Worm (Caenorhabditis elegans) whole organism, L1 larva: ENCODE data around the gene rpt-3.

ENCODE experiments used
- C04F5.9 ChIP-seq: sonication (generic microtip); optimal IDR thresholded peaks from 2 replicates; lab custom pipeline; 2016; ENCODE audit warnings: missing genetic modification characterization, missing compliant biosample characterization
- F16B12.6 ChIP-seq: fragments of 150-350 bp; optimal IDR thresholded peaks from 2 replicates; lab custom pipeline; 2014; ENCODE audit warnings: missing biosample characterization, missing genetic modification characterization
- Y116A8C.19 ChIP-seq: sonication (generic microtip); optimal IDR thresholded peaks from 2 replicates; lab custom pipeline; 2016; ENCODE audit warnings: missing compliant biosample characterization, missing genetic modification characterization, borderline replicate concordance
- ama-1 ChIP-seq: fragments of 150-350 bp; optimal IDR thresholded peaks from 2 replicates; lab custom pipeline; 2014
- blmp-1 ChIP-seq: fragments of 150-350 bp; optimal IDR thresholded peaks from 2 replicates; lab custom pipeline; 2014; ENCODE audit warnings: missing biosample characterization, missing genetic modification characterization
- ceh-82 ChIP-seq, 3 experiments: fragments of 150-350 bp in 1 of 3; sonication (generic microtip) in 2 of 3; optimal IDR thresholded peaks; 2 replicates each; lab custom pipeline; 2014 to 2017; ENCODE audit warnings: missing biosample characterization in 3 of 3, missing genetic modification characterization in 3 of 3
- dpl-1 ChIP-seq, 3 experiments: fragments of 150-350 bp in 2 of 3; sonication (generic microtip) in 1 of 3; optimal IDR thresholded peaks; 2 replicates each; lab custom pipeline; 2014 to 2017; ENCODE audit warnings: missing biosample characterization in 3 of 3, missing genetic modification characterization in 3 of 3, missing genetic modification reagents in 3 of 3
- efl-1 ChIP-seq, 4 experiments: fragments of 150-350 bp; optimal IDR thresholded peaks in 3 of 4; peaks in 1 of 4; 1 replicate in 1 of 4; 2 replicates in 3 of 4; lab custom pipeline; 2014; ENCODE audit warnings: missing biosample characterization in 2 of 4, missing genetic modification characterization in 2 of 4, missing genetic modification reagents in 2 of 4
- elt-2 ChIP-seq: sonication (generic microtip); optimal IDR thresholded peaks from 2 replicates; lab custom pipeline; 2016; ENCODE audit warnings: missing genetic modification characterization, mild to moderate bottlenecking, inconsistent platforms, missing compliant biosample characterization, missing genetic modification reagents
- ets-5 ChIP-seq: fragments of 200-800 bp; sonication (Bioruptor generic); IDR thresholded peaks from 2 replicates; pipeline ENCODE4 v1.3.6; 2022; ENCODE audit warnings: missing genetic modification characterization, missing compliant biosample characterization
- fkh-4 ChIP-seq: sonication (generic microtip); optimal IDR thresholded peaks from 2 replicates; lab custom pipeline; 2016; ENCODE audit warnings: missing compliant biosample characterization, missing genetic modification characterization, borderline replicate concordance
- fkh-8 ChIP-seq: sonication (generic microtip); optimal IDR thresholded peaks from 2 replicates; lab custom pipeline; 2016; ENCODE audit warnings: mild to moderate bottlenecking, missing genetic modification characterization, missing compliant biosample characterization
- fos-1 ChIP-seq: fragments of 150-350 bp; optimal IDR thresholded peaks from 2 replicates; lab custom pipeline; 2014; ENCODE audit warnings: missing biosample characterization, missing genetic modification characterization
- grh-1 ChIP-seq: fragments of 200-800 bp; sonication (Bioruptor generic); IDR thresholded peaks from 2 replicates; pipeline ENCODE4 v1.3.6; 2022; ENCODE audit warnings: missing genetic modification reagents, missing genetic modification characterization, missing compliant biosample characterization
- hlh-4 ChIP-seq: sonication (generic microtip); optimal IDR thresholded peaks from 2 replicates; lab custom pipeline; 2016; ENCODE audit warnings: mild to moderate bottlenecking, missing genetic modification characterization, missing compliant biosample characterization
- hpl-2 ChIP-seq: fragments of 150-350 bp; optimal IDR thresholded peaks from 2 replicates; lab custom pipeline; 2014; ENCODE audit warnings: missing biosample characterization, missing genetic modification reagents, missing genetic modification characterization
- lin-13 ChIP-seq: fragments of 150-350 bp; optimal IDR thresholded peaks from 2 replicates; lab custom pipeline; 2014; ENCODE audit warnings: missing biosample characterization, missing genetic modification reagents, missing genetic modification characterization
- lin-14 ChIP-seq: fragments of 200-800 bp; sonication (Bioruptor generic); optimal IDR thresholded peaks from 2 replicates; lab custom pipeline; 2018; ENCODE audit warnings: mild to moderate bottlenecking, missing genetic modification characterization, moderate library complexity, missing compliant biosample characterization
- lin-35 ChIP-seq, 2 experiments: fragments of 150-350 bp; optimal IDR thresholded peaks; 2 replicates each; lab custom pipeline; 2014; ENCODE audit warnings: missing biosample characterization in 2 of 2, missing genetic modification characterization in 2 of 2, missing genetic modification reagents in 2 of 2
- lin-39 ChIP-seq: fragments of 150-350 bp; optimal IDR thresholded peaks from 2 replicates; lab custom pipeline; 2014; ENCODE audit warnings: missing biosample characterization, missing genetic modification reagents, missing genetic modification characterization
- lsy-2 ChIP-seq, 2 experiments: fragments of 150-350 bp; optimal IDR thresholded peaks; 2 replicates each; lab custom pipeline; 2014; ENCODE audit warnings: missing biosample characterization in 2 of 2, missing genetic modification characterization in 2 of 2
- nhr-19 ChIP-seq: fragments of 200-800 bp; sonication (Bioruptor generic); conservative IDR thresholded peaks from 2 replicates; pipeline ENCODE4 v1.3.6; 2022; ENCODE audit warnings: missing genetic modification characterization, missing compliant biosample characterization
- nhr-47 ChIP-seq: sonication (generic microtip); optimal IDR thresholded peaks from 2 replicates; lab custom pipeline; 2016; ENCODE audit warnings: mild to moderate bottlenecking, missing genetic modification characterization, moderate library complexity, missing compliant biosample characterization
- nhr-71 ChIP-seq: sonication (generic microtip); optimal IDR thresholded peaks from 2 replicates; lab custom pipeline; 2016; ENCODE audit warnings: mild to moderate bottlenecking, missing genetic modification characterization, moderate library complexity, missing compliant biosample characterization
- nhr-76 ChIP-seq: sonication (generic microtip); optimal IDR thresholded peaks from 2 replicates; lab custom pipeline; 2017; ENCODE audit warnings: missing biosample characterization, missing genetic modification characterization
- nhr-77 ChIP-seq: fragments of 150-350 bp; optimal IDR thresholded peaks from 2 replicates; lab custom pipeline; 2014; ENCODE audit warnings: missing biosample characterization, missing genetic modification characterization
- nhr-84 ChIP-seq: sonication (generic microtip); optimal IDR thresholded peaks from 2 replicates; lab custom pipeline; 2017; ENCODE audit warnings: missing biosample characterization, missing genetic modification characterization
- nhr-90 ChIP-seq: sonication (generic microtip); optimal IDR thresholded peaks from 2 replicates; lab custom pipeline; 2016; ENCODE audit warnings: mild to moderate bottlenecking, missing genetic modification characterization, missing compliant biosample characterization; ENCODE audit not compliant: poor library complexity
- pag-3 ChIP-seq: sonication (generic microtip); optimal IDR thresholded peaks from 2 replicates; lab custom pipeline; 2017; ENCODE audit warnings: missing genetic modification characterization, mild to moderate bottlenecking, missing compliant biosample characterization, antibody characterized with exemption, borderline replicate concordance; ENCODE audit not compliant: insufficient read depth
- pqm-1 ChIP-seq: sonication (generic microtip); optimal IDR thresholded peaks from 3 replicates; lab custom pipeline; 2017; ENCODE audit warnings: missing biosample characterization, missing genetic modification characterization
- rnt-1 ChIP-seq: sonication (generic microtip); optimal IDR thresholded peaks from 2 replicates; lab custom pipeline; 2016; ENCODE audit warnings: mild to moderate bottlenecking, missing genetic modification characterization, moderate library complexity, missing compliant biosample characterization
- snpc-4 ChIP-seq: fragments of 150-350 bp; optimal IDR thresholded peaks from 2 replicates; lab custom pipeline; 2014; ENCODE audit warnings: missing biosample characterization, missing genetic modification characterization
- sox-4 ChIP-seq: sonication (generic microtip); optimal IDR thresholded peaks from 2 replicates; lab custom pipeline; 2016; ENCODE audit warnings: missing genetic modification characterization, missing compliant biosample characterization
- sptf-1 ChIP-seq: fragments of 150-350 bp; optimal IDR thresholded peaks from 2 replicates; lab custom pipeline; 2014; ENCODE audit warnings: missing biosample characterization, missing genetic modification characterization
- sup-37 ChIP-seq: fragments of 200-800 bp; sonication (Bioruptor generic); optimal IDR thresholded peaks from 2 replicates; lab custom pipeline; 2018; ENCODE audit warnings: mild to moderate bottlenecking, missing genetic modification characterization, missing compliant biosample characterization
- swsn-7 ChIP-seq: sonication (generic microtip); optimal IDR thresholded peaks from 2 replicates; lab custom pipeline; 2016; ENCODE audit warnings: missing genetic modification characterization, missing compliant biosample characterization
- tlp-1 ChIP-seq: fragments of 150-350 bp; optimal IDR thresholded peaks from 2 replicates; lab custom pipeline; 2014; ENCODE audit warnings: missing biosample characterization, missing genetic modification characterization
- unc-30 ChIP-seq: sonication (generic microtip); optimal IDR thresholded peaks from 2 replicates; lab custom pipeline; 2017; ENCODE audit warnings: missing biosample characterization, missing genetic modification characterization
- vab-15 ChIP-seq: sonication (generic microtip); optimal IDR thresholded peaks from 2 replicates; lab custom pipeline; 2017; ENCODE audit warnings: missing genotype, mild to moderate bottlenecking, missing genetic modification characterization, missing compliant biosample characterization
- zag-1 ChIP-seq: fragments of 150-350 bp; optimal IDR thresholded peaks from 2 replicates; lab custom pipeline; 2014; ENCODE audit warnings: missing biosample characterization, missing genetic modification characterization
- zip-4 ChIP-seq: fragments of 200-800 bp; sonication (Bioruptor generic); optimal IDR thresholded peaks from 2 replicates; lab custom pipeline; 2018; ENCODE audit warnings: mild to moderate bottlenecking, missing genetic modification characterization, moderate library complexity, missing compliant biosample characterization
- ztf-11 ChIP-seq, 2 experiments: sonication (generic microtip); optimal IDR thresholded peaks; 2 replicates each; lab custom pipeline; 2016 to 2017; ENCODE audit warnings: missing genetic modification characterization in 2 of 2, missing biosample characterization in 1 of 2, missing compliant biosample characterization in 1 of 2
- ztf-4 ChIP-seq: fragments of 150-350 bp; optimal IDR thresholded peaks from 2 replicates; lab custom pipeline; 2014; ENCODE audit warnings: missing biosample characterization, missing genetic modification characterization

rpt-3 gene

DNA sequence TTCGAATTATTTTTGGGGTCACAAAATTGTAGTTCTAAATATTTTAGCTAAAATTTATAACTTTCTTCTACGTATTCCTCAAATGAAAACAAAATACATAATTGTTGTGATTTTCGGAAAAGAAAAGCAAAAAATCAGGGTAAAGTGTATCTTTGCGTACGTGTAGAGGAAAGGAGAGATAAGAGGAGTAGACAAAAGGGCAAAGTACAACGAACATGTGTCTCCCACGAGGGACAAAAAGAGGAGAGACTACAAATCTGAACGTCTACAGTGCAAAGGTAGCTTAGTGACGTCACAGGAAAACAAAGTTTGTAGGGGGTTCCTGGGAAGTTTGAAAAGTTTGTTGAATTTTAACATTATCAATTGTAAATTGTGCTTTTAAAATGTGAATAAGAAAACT, 42.1 kb upstream of the rpt-3 start (continued):
- TF ChIP-seq elt-2 (tag; lab: Kevin White, UChicago) (peak; percentile 63), fkh-4 (tag; lab: Kevin White, UChicago) (no peak), fos-1 (tag; lab: Kevin White, UChicago) (no peak), zip-4 (GFP tag; lab: Kevin White, UChicago) (no peak), Y116A8C.19 (tag; lab: Kevin White, UChicago) (no peak), swsn-7 (tag; lab: Kevin White, UChicago) (no peak)

DNA sequence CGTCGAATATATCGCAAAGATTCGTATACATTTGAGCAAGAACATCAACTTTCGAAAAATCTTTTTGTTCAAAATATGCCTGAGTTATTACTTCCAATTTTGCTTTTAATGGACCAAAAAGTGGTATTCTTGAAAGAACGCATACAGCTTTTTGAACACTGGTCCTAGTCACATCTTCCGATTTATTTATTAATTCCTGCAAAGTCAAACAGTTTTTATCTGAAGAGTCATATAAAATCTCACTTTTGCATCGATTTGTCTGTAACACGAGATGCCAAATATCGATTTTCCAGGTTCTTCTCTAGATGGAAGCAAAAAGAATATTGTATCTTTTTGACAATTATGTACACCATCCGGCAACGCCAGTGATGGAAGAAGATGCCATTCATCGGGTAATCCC, 39.7 kb upstream of the rpt-3 start:
- no peak for TF ChIP-seq efl-1 (optimal IDR thresholded peaks at IDR 0.05; lab: Kevin White, UChicago)
- TF ChIP-seq efl-1 (GFP tag; optimal IDR thresholded peaks at IDR 0.05 in 1 of 2; lab: Kevin White, UChicago): peak in 1 of 2 experiments; percentile 12
- TF ChIP-seq nhr-90 (tag; lab: Kevin White, UChicago): no peak
- no peak for TF ChIP-seq nhr-76 (tag; lab: Kevin White, UChicago)
- no peak for TF ChIP-seq F16B12.6
- no peak for TF ChIP-seq nhr-47 (tag; lab: Kevin White, UChicago)
- TF ChIP-seq hpl-2 (GFP tag; lab: Kevin White, UChicago): no peak

- TF ChIP-seq lin-39 (no peak), ama-1 (lab: Kevin White, UChicago) (no peak)
These were observed 39.0 kb upstream of the rpt-3 start, which contains the start of gene T26A5.6 for ce11 chrIII:6450596-6450995. T26A5.6 (minus strand) TSS chrIII:6450696.

DNA sequence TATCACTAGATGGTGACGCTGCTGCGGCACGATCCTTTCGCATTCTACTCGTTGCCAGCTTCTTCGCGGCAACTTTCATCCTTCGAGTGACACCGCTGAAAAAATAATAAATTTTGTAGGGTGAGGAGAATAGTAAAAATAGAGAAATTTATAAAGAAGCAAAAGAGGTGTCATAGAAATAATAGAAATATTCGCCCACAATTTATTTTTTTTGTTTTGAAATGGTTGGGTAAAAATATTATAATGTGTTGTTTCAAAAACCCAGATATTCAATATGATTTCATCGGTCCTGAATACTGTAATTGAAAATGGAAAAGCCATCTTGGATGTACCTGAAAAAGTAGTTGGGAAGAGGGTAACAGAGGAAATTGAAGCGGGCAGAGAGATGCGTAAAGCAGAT, 37.3 kb upstream of the rpt-3 start, which contains the start of gene set-1:
TSS of gene set-1 (minus strand) at position 101 of the 400 bp plus-strand sequence.
- no peak for TF ChIP-seq ets-5 (GFP tag; lab: Robert Waterston, UW)
- no peak for TF ChIP-seq sup-37
- TF ChIP-seq ceh-82 (tag; optimal IDR thresholded peaks at IDR 0.05; lab: Kevin White, UChicago): no peak

ce11 chrIII:6452683-6453082, 36.9 kb upstream of the rpt-3 start:
- TF ChIP-seq efl-1 (optimal IDR thresholded peaks at IDR 0.05; lab: Kevin White, UChicago) (peak; percentile 38 to 75), efl-1 (GFP tag; optimal IDR thresholded peaks at IDR 0.05 in 1 of 2; lab: Kevin White, UChicago) (peak; percentile 53 to 94), C04F5.9 (tag; lab: Kevin White, UChicago) (no peak), nhr-71 (tag; lab: Kevin White, UChicago) (peak; percentile 19), grh-1 (GFP tag; lab: Robert Waterston, UW) (no peak), blmp-1 (tag; lab: Kevin White, UChicago) (peak; percentile 60), snpc-4 (tag; lab: Kevin White, UChicago) (no peak), Y116A8C.19 (tag; lab: Kevin White, UChicago) (no peak), tlp-1 (no peak), dpl-1 (GFP tag; optimal IDR thresholded peaks at IDR 0.05; lab: Kevin White, UChicago) (peak; percentile 20 to 76 (median 64)), unc-30 (tag; lab: Kevin White, UChicago) (no peak), pag-3 (tag; lab: Kevin White, UChicago) (no peak), lin-39 (no peak), sup-37 (no peak), ceh-82 (tag; optimal IDR thresholded peaks at IDR 0.05; lab: Kevin White, UChicago) (no peak), lin-35 (GFP tag; optimal IDR thresholded peaks at IDR 0.05; lab: Kevin White, UChicago) (peak; percentile 29 to 54), zag-1 (no peak), pqm-1 (tag; lab: Kevin White, UChicago) (no peak), lin-14 (GFP tag; lab: Kevin White, UChicago) (peak; percentile 16), lin-13 (GFP tag; lab: Kevin White, UChicago) (no peak), ama-1 (lab: Kevin White, UChicago) (no peak), ztf-4 (tag; lab: Kevin White, UChicago) (no peak), nhr-77 (no peak), sox-4 (no peak), hlh-4 (tag; lab: Kevin White, UChicago) (no peak), nhr-84 (no peak), lsy-2 (tag; optimal IDR thresholded peaks at IDR 0.05; lab: Kevin White, UChicago) (peak in 1 of 2 experiments; percentile 31), rnt-1 (tag; lab: Kevin White, UChicago) (no peak), vab-15 (tag; lab: Kevin White, UChicago) (no peak), ztf-11 (tag; optimal IDR thresholded peaks at IDR 0.05; lab: Kevin White, UChicago) (no peak), fkh-8 (no peak), sptf-1 (tag; lab: Kevin White, UChicago) (no peak), nhr-90 (tag; lab: Kevin White, UChicago) (no peak), nhr-19 (no peak)
